Fruit fly (Drosophila melanogaster): Measurements from ENCODE around the gene CG6144.
A peak's percentile ranks its signal among the peaks of the same experiment; 100 is the strongest.

The CG6144 gene

dm6 chr2L:10516470-10517048, 28.1 kb downstream of the CG6144 start (continued):
- TF ChIP-seq CG17612 (GFP tag; IDR thresholded peaks at IDR 0.05), result 0 out of 2 replicates have a peak, but pooled peaks have one; percentile 14
- peak; percentile 50 for TF ChIP-seq CG3281 (GFP tag; optimal IDR thresholded peaks at IDR 0.05)
- peak; percentile 91 for TF ChIP-seq Med (GFP tag)
- peak; percentile 42 for TF ChIP-seq MBD-R2 (GFP tag; IDR thresholded peaks at IDR 0.05)
- peak; percentile 41; the same call in 1 of the 2 replicates for TF ChIP-seq CG14014 (GFP tag; IDR thresholded peaks at IDR 0.05)
- TF ChIP-seq B-H2 (GFP tag; optimal IDR thresholded peaks at IDR 0.05), result no peak
- no peak for TF ChIP-seq CG8089 (GFP tag; optimal IDR thresholded peaks at IDR 0.05)
- TF ChIP-seq tgo (GFP tag; IDR thresholded peaks at IDR 0.05), result peak; percentile 23; the same call in 1 of the 3 replicates
- peak in 1 of 2 experiments; percentile 1 for TF ChIP-seq Pdp1 (GFP tag; optimal IDR thresholded peaks at IDR 0.05)
- TF ChIP-seq CG10274 (GFP tag; optimal IDR thresholded peaks at IDR 0.05), result peak; percentile 18
- no peak for TF ChIP-seq tx (GFP tag; optimal IDR thresholded peaks at IDR 0.05)
- peak; percentile 35 for TF ChIP-seq CG12769 (tag; optimal IDR thresholded peaks at IDR 0.05)
- TF ChIP-seq dmrt99B (tag; optimal IDR thresholded peaks at IDR 0.05), result peak; percentile 27
- peak; percentile 78; the same call in 2 of the 3 replicates for TF ChIP-seq ci (GFP tag; IDR thresholded peaks at IDR 0.05)
- TF ChIP-seq CG15479 (GFP tag; optimal IDR thresholded peaks at IDR 0.05), result peak; percentile 6
- peak; percentile 38 for TF ChIP-seq bcd (GFP tag; optimal IDR thresholded peaks at IDR 0.05)
- TF ChIP-seq NC2α (GFP tag; optimal IDR thresholded peaks at IDR 0.05), result peak; percentile 21
- peak; percentile 89 for TF ChIP-seq Ets65A (GFP tag)
- TF ChIP-seq Bteb2 (GFP tag; optimal IDR thresholded peaks at IDR 0.05), result peak; percentile 14
- TF ChIP-seq tup (GFP tag; optimal IDR thresholded peaks at IDR 0.05), result no peak
- TF ChIP-seq mirr (GFP tag; optimal IDR thresholded peaks at IDR 0.05), result peak; percentile 47
- TF ChIP-seq trh (GFP tag; optimal IDR thresholded peaks at IDR 0.05), result no peak
- TF ChIP-seq CG11560 (tag; IDR thresholded peaks at IDR 0.05), result 0 out of 3 replicates have a peak, but pooled peaks have one; percentile 54
- no peak for TF ChIP-seq so (GFP tag; IDR thresholded peaks at IDR 0.05)
- TF ChIP-seq CG14050 (GFP tag; IDR thresholded peaks at IDR 0.05), result peak; percentile 19; the same call in 2 of the 3 replicates
- 0 out of 2 replicates have a peak, but pooled peaks have one; percentile 20 for TF ChIP-seq danr (GFP tag; IDR thresholded peaks at IDR 0.05)
- TF ChIP-seq Doc2 (GFP tag; IDR thresholded peaks at IDR 0.05), result no peak
- TF ChIP-seq al (GFP tag; IDR thresholded peaks at IDR 0.05), result no peak; the same call in 1 of the 2 replicates
- no peak for TF ChIP-seq dati (GFP tag; IDR thresholded peaks at IDR 0.05)
- peak; percentile 53 for TF ChIP-seq CG30403 (GFP tag; optimal IDR thresholded peaks at IDR 0.05)
- TF ChIP-seq crp (GFP tag; optimal IDR thresholded peaks at IDR 0.05), result peak; percentile 35 to 91
- no peak for TF ChIP-seq emc (GFP tag; optimal IDR thresholded peaks at IDR 0.05)
- TF ChIP-seq CG34376 (GFP tag; optimal IDR thresholded peaks at IDR 0.05), result peak; percentile 21
- peak; percentile 26 for TF ChIP-seq CG15269 (tag; optimal IDR thresholded peaks at IDR 0.05)
- peak; percentile 44 for TF ChIP-seq Camta (GFP tag; optimal IDR thresholded peaks at IDR 0.05)
- no peak for TF ChIP-seq CG7928 (GFP tag; optimal IDR thresholded peaks at IDR 0.05)
- TF ChIP-seq CG10209 (GFP tag; optimal IDR thresholded peaks at IDR 0.05), result no peak
- TF ChIP-seq row (GFP tag; IDR thresholded peaks at IDR 0.05), result peak; percentile 56; the same call in 2 of the 3 replicates
- TF ChIP-seq Dbx (GFP tag; IDR thresholded peaks at IDR 0.05), result peak; percentile 66; the same call in 1 of the 3 replicates
- TF ChIP-seq Dref (GFP tag; IDR thresholded peaks at IDR 0.05), result peak; percentile 69
- peak; percentile 42; the same call in 1 of the 2 replicates for TF ChIP-seq tna (GFP tag; IDR thresholded peaks at IDR 0.05; ENCODE audit: partially characterized antibody)
- TF ChIP-seq CG11504 (tag; optimal IDR thresholded peaks at IDR 0.05), result peak; percentile 31
- TF ChIP-seq Trl (optimal IDR thresholded peaks at IDR 0.05), result no peak
- TF ChIP-seq Trl (GFP tag; optimal IDR thresholded peaks at IDR 0.05), result peak; percentile 20
- no peak for TF ChIP-seq ems (GFP tag; optimal IDR thresholded peaks at IDR 0.05)
- peak; percentile 11 for TF ChIP-seq dm (GFP tag; optimal IDR thresholded peaks at IDR 0.05)
- peak; percentile 74 for TF ChIP-seq CG10543 (GFP tag; optimal IDR thresholded peaks at IDR 0.05)
- TF ChIP-seq gcm2 (GFP tag; optimal IDR thresholded peaks at IDR 0.05), result peak; percentile 16
- TF ChIP-seq Usf (GFP tag; optimal IDR thresholded peaks at IDR 0.05), result no peak
- TF ChIP-seq Dip3 (GFP tag; optimal IDR thresholded peaks at IDR 0.05), result peak; percentile 22

Measured in whole organism, embryonic.